Worm (Caenorhabditis elegans) whole organism, L4/young adult: ENCODE measurements around the gene oac-39.

Source experiments
- W03F9.2 ChIP-seq: fragments of 150-350 bp; optimal IDR thresholded peaks from 2 replicates; lab custom pipeline; 2014; ENCODE audit warnings: missing biosample characterization, missing genetic modification characterization
- dao-5 ChIP-seq: sonication (generic microtip); optimal IDR thresholded peaks from 2 replicates; lab custom pipeline; 2016; ENCODE audit warnings: missing genotype, missing genetic modification characterization, moderate library complexity, missing compliant biosample characterization
- him-1 ChIP-seq: sonication (generic microtip); optimal IDR thresholded peaks from 2 replicates; lab custom pipeline; 2016; ENCODE audit warnings: missing genotype, missing genetic modification reagents, missing genetic modification characterization, missing compliant biosample characterization

DNA sequence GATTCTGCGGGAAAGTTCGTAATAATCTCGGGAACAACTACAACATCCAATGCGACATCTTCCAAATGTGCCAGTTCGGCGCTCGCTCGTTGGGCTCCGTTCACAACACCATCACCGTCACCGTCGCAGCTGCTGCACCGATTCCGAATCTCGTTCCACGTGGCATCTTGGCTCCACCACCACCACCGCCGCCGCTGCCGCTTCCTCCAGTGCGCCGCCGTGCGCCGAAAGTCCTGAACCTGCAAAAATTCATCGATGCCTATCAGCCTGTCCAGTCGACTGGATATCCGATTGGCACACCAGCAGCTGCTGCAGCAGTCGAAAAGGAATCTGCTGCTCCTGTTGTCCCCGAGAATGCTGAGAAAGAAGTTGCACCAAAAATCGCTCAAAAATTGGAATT lies 46.8 kb upstream of the oac-39 start:
- no peak for TF ChIP-seq him-1
- no peak for TF ChIP-seq W03F9.2 (tag; lab: Kevin White, UChicago)
- TF ChIP-seq dao-5: no peak
